Fruit fly (Drosophila melanogaster) whole organism, embryonic: Measurements from ENCODE around the gene rhea.

Experiments used
- CG10565 ChIP-seq: fragments of 200-800 bp; sonication (Bioruptor generic); optimal IDR thresholded peaks from 3 replicates; lab custom pipeline; 2016; ENCODE audit warnings: missing biosample characterization, mild to moderate bottlenecking, missing genetic modification characterization
- CG13424 ChIP-seq: fragments of 200-800 bp; sonication (Bioruptor generic); optimal IDR thresholded peaks from 2 replicates; lab custom pipeline; 2019; ENCODE audit warnings: missing biosample characterization, mild to moderate bottlenecking, missing genetic modification characterization, moderate library complexity
- CG6765 ChIP-seq: fragments of 200-800 bp; sonication (Bioruptor generic); optimal IDR thresholded peaks from 3 replicates; lab custom pipeline; 2017; ENCODE audit warnings: missing biosample characterization, mild to moderate bottlenecking, missing genetic modification characterization
- CG7372 ChIP-seq: fragments of 200-800 bp; sonication (Bioruptor generic); IDR thresholded peaks from 2 replicates; pipeline ENCODE4 v1.3.6; 2022; ENCODE audit warnings: missing biosample characterization, missing genetic modification characterization
- crp ChIP-seq, 2 experiments: fragments of 200-800 bp; sonication (Bioruptor generic); optimal IDR thresholded peaks; 2 replicates in 1 of 2; 3 replicates in 1 of 2; lab custom pipeline; 2017; ENCODE audit warnings: missing biosample characterization in 2 of 2, missing genetic modification characterization in 2 of 2, mild to moderate bottlenecking in 1 of 2, moderate library complexity in 1 of 2
- jigr1 ChIP-seq: fragments of 200-800 bp; sonication (Bioruptor generic); IDR thresholded peaks from 3 replicates; pipeline ENCODE4 v1.3.6; 2022; ENCODE audit warnings: missing biosample characterization, missing genetic modification characterization
- nmo ChIP-seq: fragments of 200-800 bp; sonication (Bioruptor generic); optimal IDR thresholded peaks from 2 replicates; lab custom pipeline; 2018; ENCODE audit warnings: missing biosample characterization, mild to moderate bottlenecking, missing genetic modification characterization, moderate library complexity
- scrt ChIP-seq: fragments of 200-800 bp; sonication (Bioruptor generic); optimal IDR thresholded peaks from 2 replicates; lab custom pipeline; 2018; ENCODE audit warnings: missing biosample characterization, mild to moderate bottlenecking, missing genetic modification characterization, moderate library complexity

- TF ChIP-seq CG6765 (GFP tag; lab: Kevin White, UChicago): no peak
- peak; percentile 85 for TF ChIP-seq scrt
- TF ChIP-seq CG13424 (tag; lab: Kevin White, UChicago): no peak
- no peak for TF ChIP-seq CG10565 (GFP tag; lab: Kevin White, UChicago)
- TF ChIP-seq jigr1 (GFP tag; lab: Robert Waterston, UW): no peak
- TF ChIP-seq crp (GFP tag; optimal IDR thresholded peaks at IDR 0.05; lab: Kevin White, UChicago): peak in 1 of 2 experiments; percentile 82
- TF ChIP-seq nmo (GFP tag; lab: Kevin White, UChicago): peak; percentile 27
- TF ChIP-seq CG7372 (GFP tag; lab: Robert Waterston, UW): no peak
Measured at dm6 chr3L:8575844-8576842, 31.3 kb downstream of the rhea start, which contains the start of the genes CG6638 and CG43078.
